Worm (Caenorhabditis elegans) whole organism, L4 larva: Measurements from ENCODE around the gene pat-6.

Experiments
- F10B5.3 ChIP-seq: sonication (generic microtip); optimal IDR thresholded peaks from 2 replicates; lab custom pipeline; 2016; ENCODE audit warnings: mild to moderate bottlenecking, missing genetic modification characterization, missing compliant biosample characterization
- T20F7.1 ChIP-seq: fragments of 200-800 bp; sonication (Bioruptor generic); optimal IDR thresholded peaks from 2 replicates; lab custom pipeline; 2018; ENCODE audit warnings: mild to moderate bottlenecking, missing genetic modification characterization, missing compliant biosample characterization
- Y75B8A.6 ChIP-seq: fragments of 200-800 bp; sonication (Bioruptor generic); IDR thresholded peaks from 2 replicates; pipeline ENCODE4 v1.3.6; 2022; ENCODE audit warnings: missing genetic modification reagents, missing genetic modification characterization, missing compliant biosample characterization
- ceh-62 ChIP-seq: sonication (generic microtip); optimal IDR thresholded peaks from 2 replicates; lab custom pipeline; 2017; ENCODE audit warnings: missing biosample characterization, missing genetic modification characterization
- cey-2 ChIP-seq: sonication (generic microtip); optimal IDR thresholded peaks from 3 replicates; lab custom pipeline; 2017; ENCODE audit warnings: missing genetic modification characterization, mild to moderate bottlenecking, missing compliant biosample characterization, antibody characterized with exemption, borderline replicate concordance; ENCODE audit not compliant: insufficient read depth
- daf-16 ChIP-seq, 3 experiments: sonication (generic microtip); optimal IDR thresholded peaks; 2 replicates each; lab custom pipeline; 2016 to 2017; ENCODE audit warnings: missing genetic modification characterization in 3 of 3, missing genetic modification reagents in 3 of 3, mild to moderate bottlenecking in 2 of 3, missing compliant biosample characterization in 2 of 3, missing biosample characterization in 1 of 3, moderate library complexity in 1 of 3
- daf-19 ChIP-seq: fragments of 200-800 bp; sonication (Bioruptor generic); conservative IDR thresholded peaks from 2 replicates; pipeline ENCODE4 v1.3.6; 2022; ENCODE audit warnings: missing genetic modification characterization, missing compliant biosample characterization
- dmd-6 ChIP-seq: fragments of 200-800 bp; sonication (Bioruptor generic); IDR thresholded peaks from 2 replicates; pipeline ENCODE4 v1.3.6; 2022; ENCODE audit warnings: missing genetic modification reagents, missing genetic modification characterization, missing compliant biosample characterization
- dmd-8 ChIP-seq: fragments of 200-800 bp; sonication (Bioruptor generic); IDR thresholded peaks from 2 replicates; pipeline ENCODE4 v1.3.6; 2022; ENCODE audit warnings: missing genetic modification characterization, missing compliant biosample characterization
- dpl-1 ChIP-seq: fragments of 150-350 bp; optimal IDR thresholded peaks from 2 replicates; lab custom pipeline; 2014; ENCODE audit warnings: missing biosample characterization, missing genetic modification reagents, missing genetic modification characterization
- dve-1 ChIP-seq: sonication (generic microtip); optimal IDR thresholded peaks from 2 replicates; lab custom pipeline; 2017; ENCODE audit warnings: antibody characterized with exemption, mild to moderate bottlenecking, missing genetic modification characterization, missing compliant biosample characterization; ENCODE audit not compliant: insufficient read depth
- fos-1 ChIP-seq: fragments of 150-350 bp; optimal IDR thresholded peaks from 2 replicates; lab custom pipeline; 2014; ENCODE audit warnings: missing biosample characterization, missing genetic modification characterization
- hif-1 ChIP-seq, 2 experiments: sonication (generic microtip); optimal IDR thresholded peaks; 2 replicates each; lab custom pipeline; 2016 to 2017; ENCODE audit warnings: missing compliant biosample characterization in 2 of 2, missing genetic modification characterization in 2 of 2, missing genetic modification reagents in 2 of 2, missing genotype in 2 of 2, mild to moderate bottlenecking in 1 of 2
- hlh-11 ChIP-seq: fragments of 200-800 bp; sonication (Bioruptor generic); optimal IDR thresholded peaks from 2 replicates; lab custom pipeline; 2018; ENCODE audit warnings: mild to moderate bottlenecking, missing genetic modification characterization, missing compliant biosample characterization
- hlh-30 ChIP-seq: sonication (generic microtip); optimal IDR thresholded peaks from 2 replicates; lab custom pipeline; 2017; ENCODE audit warnings: antibody characterized with exemption, mild to moderate bottlenecking, missing genetic modification characterization, missing compliant biosample characterization; ENCODE audit not compliant: insufficient read depth
- jun-1 ChIP-seq: fragments of 150-350 bp; optimal IDR thresholded peaks from 2 replicates; lab custom pipeline; 2014; ENCODE audit warnings: missing biosample characterization, missing genetic modification reagents, missing genetic modification characterization
- lim-7 ChIP-seq: fragments of 200-800 bp; sonication (Bioruptor generic); IDR thresholded peaks from 2 replicates; pipeline ENCODE4 v1.3.6; 2022; ENCODE audit warnings: missing genetic modification characterization, missing compliant biosample characterization
- lin-1 ChIP-seq: fragments of 200-800 bp; sonication (Bioruptor generic); IDR thresholded peaks from 2 replicates; pipeline ENCODE4 v1.3.6; 2022; ENCODE audit warnings: missing genetic modification reagents, missing genetic modification characterization, missing compliant biosample characterization
- lin-38 ChIP-seq: fragments of 200-800 bp; sonication (Bioruptor generic); IDR thresholded peaks from 2 replicates; pipeline ENCODE4 v1.3.6; 2022; ENCODE audit warnings: missing genetic modification reagents, missing genetic modification characterization, missing compliant biosample characterization
- lsy-2 ChIP-seq, 2 experiments: fragments of 150-350 bp in 1 of 2; sonication (generic microtip) in 1 of 2; optimal IDR thresholded peaks; 2 replicates each; lab custom pipeline; 2014 to 2017; ENCODE audit warnings: missing biosample characterization in 2 of 2, missing genetic modification characterization in 2 of 2
- mdl-1 ChIP-seq, 2 experiments: fragments of 150-350 bp in 1 of 2; sonication (generic microtip) in 1 of 2; optimal IDR thresholded peaks; 2 replicates each; lab custom pipeline; 2014 to 2017; ENCODE audit warnings: missing biosample characterization in 2 of 2, missing genetic modification characterization in 2 of 2
- mep-1 ChIP-seq: fragments of 150-350 bp; sonication (generic microtip); optimal IDR thresholded peaks from 3 replicates; lab custom pipeline; 2014; ENCODE audit warnings: missing biosample characterization, missing genetic modification characterization
- mes-2 ChIP-seq: sonication (generic microtip); optimal IDR thresholded peaks from 2 replicates; lab custom pipeline; 2016; ENCODE audit warnings: missing genotype, mild to moderate bottlenecking, missing genetic modification characterization, missing compliant biosample characterization; ENCODE audit not compliant: poor library complexity, severe bottlenecking
- mxl-3 ChIP-seq: fragments of 200-800 bp; sonication (Bioruptor generic); optimal IDR thresholded peaks from 2 replicates; lab custom pipeline; 2018; ENCODE audit warnings: mild to moderate bottlenecking, missing genetic modification characterization, missing compliant biosample characterization
- nhr-102 ChIP-seq: sonication (generic microtip); optimal IDR thresholded peaks from 2 replicates; lab custom pipeline; 2016; ENCODE audit warnings: mild to moderate bottlenecking, missing genetic modification characterization, moderate library complexity, missing compliant biosample characterization
- nhr-111 ChIP-seq: fragments of 200-800 bp; sonication (Bioruptor generic); optimal IDR thresholded peaks from 2 replicates; lab custom pipeline; 2018; ENCODE audit warnings: mild to moderate bottlenecking, missing genetic modification characterization, missing compliant biosample characterization
- nhr-28 ChIP-seq: fragments of 150-350 bp; optimal IDR thresholded peaks from 2 replicates; lab custom pipeline; 2014; ENCODE audit warnings: missing biosample characterization, missing genetic modification characterization
- nhr-48 ChIP-seq: sonication (generic microtip); optimal IDR thresholded peaks from 2 replicates; lab custom pipeline; 2016; ENCODE audit warnings: mild to moderate bottlenecking, missing genetic modification characterization, missing compliant biosample characterization
- nhr-76 ChIP-seq: fragments of 150-350 bp; optimal IDR thresholded peaks from 2 replicates; lab custom pipeline; 2014; ENCODE audit warnings: missing biosample characterization, missing genetic modification characterization
- nhr-77 ChIP-seq: fragments of 150-350 bp; optimal IDR thresholded peaks from 2 replicates; lab custom pipeline; 2014; ENCODE audit warnings: missing biosample characterization, missing genetic modification characterization
- pha-4 ChIP-seq, 2 experiments: fragments of 150-350 bp in 1 of 2; fragments of 200-800 bp in 1 of 2; sonication (Bioruptor generic) in 1 of 2; IDR thresholded peaks in 1 of 2; optimal IDR thresholded peaks in 1 of 2; 2 replicates each; pipeline versions ENCODE4 v1.3.6 to Lab custom; 2014 to 2022; ENCODE audit warnings: missing genetic modification characterization in 2 of 2, missing genetic modification reagents in 2 of 2, missing biosample characterization in 1 of 2, missing compliant biosample characterization in 1 of 2
- php-3 ChIP-seq: fragments of 200-800 bp; sonication (Bioruptor generic); IDR thresholded peaks from 2 replicates; pipeline ENCODE4 v1.3.6; 2022; ENCODE audit warnings: missing genetic modification reagents, missing genetic modification characterization, missing compliant biosample characterization
- pqm-1 ChIP-seq: sonication (generic microtip); optimal IDR thresholded peaks from 2 replicates; lab custom pipeline; 2017; ENCODE audit warnings: missing biosample characterization, missing genetic modification characterization
- snpc-4 ChIP-seq: fragments of 150-350 bp; optimal IDR thresholded peaks from 2 replicates; lab custom pipeline; 2014; ENCODE audit warnings: missing biosample characterization, missing genetic modification characterization
- tra-1 ChIP-seq: fragments of 200-800 bp; sonication (Bioruptor generic); IDR thresholded peaks from 2 replicates; pipeline ENCODE4 v1.3.6; 2022; ENCODE audit warnings: missing genetic modification reagents, missing genetic modification characterization, missing compliant biosample characterization
- unc-62 ChIP-seq, 3 experiments: fragments of 150-350 bp in 1 of 3; sonication (generic microtip); optimal IDR thresholded peaks in 2 of 3; peaks in 1 of 3; 1 replicate in 1 of 3; 2 replicates in 2 of 3; lab custom pipeline; 2014 to 2017; ENCODE audit warnings: missing biosample characterization in 3 of 3, missing genetic modification characterization in 3 of 3, missing genetic modification reagents in 3 of 3, missing genotype in 1 of 3
- ztf-11 ChIP-seq: fragments of 150-350 bp; optimal IDR thresholded peaks from 2 replicates; lab custom pipeline; 2014; ENCODE audit warnings: missing biosample characterization, missing genetic modification characterization

pat-6 gene

ce11 chrIV:274185-274584, 10.2 kb upstream of the pat-6 start, which contains the start of gene sma-10:
TSS of gene sma-10 (plus strand) at chrIV:274420.
- TF ChIP-seq T20F7.1 (GFP tag; lab: Kevin White, UChicago) (peak; percentile 54), Y75B8A.6 (GFP tag; lab: Robert Waterston, UW) (no peak), pha-4 (GFP tag; IDR thresholded peaks at IDR 0.05; lab: Robert Waterston, UW) (peak; percentile 65), pha-4 (tag; optimal IDR thresholded peaks at IDR 0.05; lab: Kevin White, UChicago) (no peak), ztf-11 (tag; lab: Kevin White, UChicago) (no peak), mdl-1 (tag; optimal IDR thresholded peaks at IDR 0.05; lab: Kevin White, UChicago) (peak in 1 of 2 experiments; percentile 61), F10B5.3 (no peak), nhr-77 (peak; percentile 92), lin-38 (peak; percentile 52), php-3 (GFP tag; lab: Robert Waterston, UW) (peak; percentile 89), dpl-1 (GFP tag; lab: Kevin White, UChicago) (peak; percentile 34), dmd-8 (GFP tag; lab: Robert Waterston, UW) (no peak), pqm-1 (tag; lab: Kevin White, UChicago) (peak; percentile 99), mes-2 (tag; lab: Kevin White, UChicago) (peak; percentile 40), hif-1 (tag; optimal IDR thresholded peaks at IDR 0.05; lab: Kevin White, UChicago) (peak in 1 of 2 experiments; percentile 29), nhr-102 (tag; lab: Kevin White, UChicago) (peak; percentile 58), mxl-3 (GFP tag; lab: Kevin White, UChicago) (peak; percentile 32), tra-1 (GFP tag; lab: Robert Waterston, UW) (peak; percentile 15; the same call in 1 of the 2 replicates), lin-1 (GFP tag; lab: Robert Waterston, UW) (peak; percentile 78; the same call in 1 of the 2 replicates), snpc-4 (tag; lab: Kevin White, UChicago) (no peak), daf-16 (GFP tag; optimal IDR thresholded peaks at IDR 0.05; lab: Kevin White, UChicago) (peak in 1 of 2 experiments; percentile 25), daf-16 (tag; optimal IDR thresholded peaks at IDR 0.05; lab: Kevin White, UChicago) (peak; percentile 92), nhr-28 (tag; lab: Kevin White, UChicago) (peak; percentile 92), nhr-48 (tag; lab: Kevin White, UChicago) (peak; percentile 64), ceh-62 (tag; lab: Kevin White, UChicago) (no peak), cey-2 (tag; lab: Kevin White, UChicago) (peak; percentile 38), hlh-30 (tag; lab: Kevin White, UChicago) (peak; percentile 71), jun-1 (tag; lab: Kevin White, UChicago) (no peak), fos-1 (no peak), unc-62 (GFP tag; optimal IDR thresholded peaks at IDR 0.05 in 1 of 2; lab: Kevin White, UChicago) (peak in 1 of 2 experiments; percentile 49), unc-62 (tag; optimal IDR thresholded peaks at IDR 0.05; lab: Kevin White, UChicago) (no peak), nhr-76 (tag; lab: Kevin White, UChicago) (no peak), dmd-6 (peak; percentile 83), dve-1 (tag; lab: Kevin White, UChicago) (peak; percentile 98), hlh-11 (tag; lab: Kevin White, UChicago) (peak; percentile 93), mep-1 (tag; lab: Kevin White, UChicago) (peak; percentile 74)

- no peak for TF ChIP-seq lim-7
Measured at ce11 chrIV:273299-273698, 9.3 kb upstream of the pat-6 start, which contains the start of gene srh-282. TSS of gene srh-282 (minus strand) at chrIV:273399.

- TF ChIP-seq unc-62 (GFP tag; optimal IDR thresholded peaks at IDR 0.05 in 1 of 2; lab: Kevin White, UChicago) (no peak), unc-62 (tag; optimal IDR thresholded peaks at IDR 0.05; lab: Kevin White, UChicago) (no peak), daf-19 (no peak), hif-1 (tag; optimal IDR thresholded peaks at IDR 0.05; lab: Kevin White, UChicago) (no peak), lsy-2 (tag; optimal IDR thresholded peaks at IDR 0.05; lab: Kevin White, UChicago) (no peak), nhr-111 (GFP tag; lab: Kevin White, UChicago) (no peak), mep-1 (tag; lab: Kevin White, UChicago) (no peak)
Measured at ce11 chrIV:269107-269506, 5.1 kb upstream of the pat-6 start, which contains the start of gene T21D12.11. TSS of gene T21D12.11 (plus strand) at chrIV:269407.
